Fruit fly (Drosophila melanogaster) whole organism, embryonic: ENCODE measurements around the gene Tpst.

Source experiments
- Atf6 ChIP-seq: fragments of 200-800 bp; sonication (Bioruptor generic); IDR thresholded peaks from 2 replicates; pipeline ENCODE4 v1.3.6; 2022; ENCODE audit warnings: missing biosample characterization, missing genetic modification characterization
- C15 ChIP-seq: fragments of 200-800 bp; sonication (Bioruptor generic); IDR thresholded peaks from 3 replicates; pipeline ENCODE4 v1.3.6; 2022; ENCODE audit warnings: missing biosample characterization, missing genetic modification characterization
- CG12155 ChIP-seq: fragments of 200-800 bp; sonication (Bioruptor generic); optimal IDR thresholded peaks from 3 replicates; lab custom pipeline; 2016; ENCODE audit warnings: missing biosample characterization, missing genetic modification characterization
- CG15514 ChIP-seq: fragments of 200-800 bp; sonication (Bioruptor generic); optimal IDR thresholded peaks from 3 replicates; lab custom pipeline; 2017; ENCODE audit warnings: missing biosample characterization, missing genetic modification characterization, mild to moderate bottlenecking, moderate library complexity, missing genetic modification reagents
- CG1603 ChIP-seq: fragments of 200-800 bp; sonication (Bioruptor generic); optimal IDR thresholded peaks from 2 replicates; lab custom pipeline; 2019; ENCODE audit warnings: missing biosample characterization, mild to moderate bottlenecking, missing genetic modification characterization, moderate library complexity
- CG1647 ChIP-seq: fragments of 200-800 bp; sonication (Bioruptor generic); optimal IDR thresholded peaks from 3 replicates; lab custom pipeline; 2016; ENCODE audit warnings: missing biosample characterization, missing genetic modification characterization
- CG30403 ChIP-seq: fragments of 200-800 bp; sonication (Bioruptor generic); optimal IDR thresholded peaks from 3 replicates; lab custom pipeline; 2016; ENCODE audit warnings: missing biosample characterization, missing genetic modification characterization
- CG32767 ChIP-seq: fragments of 200-800 bp; sonication (Bioruptor generic); IDR thresholded peaks from 2 replicates; pipeline ENCODE4 v1.3.6; 2022; ENCODE audit warnings: missing biosample characterization, missing genetic modification characterization
- CG34376 ChIP-seq: fragments of 200-800 bp; sonication (Bioruptor generic); optimal IDR thresholded peaks from 2 replicates; lab custom pipeline; 2018; ENCODE audit warnings: missing biosample characterization, mild to moderate bottlenecking, missing genetic modification characterization
- CG3847 ChIP-seq: fragments of 200-800 bp; sonication (Bioruptor generic); IDR thresholded peaks from 2 replicates; pipeline ENCODE4 v1.3.6; 2022; ENCODE audit warnings: missing biosample characterization, missing genetic modification characterization
- CG4707 ChIP-seq: fragments of 200-800 bp; sonication (Bioruptor generic); optimal IDR thresholded peaks from 2 replicates; lab custom pipeline; 2018; ENCODE audit warnings: missing biosample characterization, mild to moderate bottlenecking, missing genetic modification characterization, moderate library complexity
- CG5245 ChIP-seq: fragments of 200-800 bp; sonication (Bioruptor generic); optimal IDR thresholded peaks from 3 replicates; lab custom pipeline; 2016; ENCODE audit warnings: missing biosample characterization, missing genetic modification characterization
- CG6272 ChIP-seq: fragments of 200-800 bp; sonication (Bioruptor generic); IDR thresholded peaks from 2 replicates; pipeline ENCODE4 v1.3.6; 2022; ENCODE audit warnings: missing biosample characterization, missing genetic modification characterization
- CG6813 ChIP-seq: fragments of 200-800 bp; sonication (Bioruptor generic); optimal IDR thresholded peaks from 2 replicates; lab custom pipeline; 2017; ENCODE audit warnings: missing biosample characterization, missing genetic modification characterization, mild to moderate bottlenecking, moderate library complexity, missing genetic modification reagents
- CkIIα-i1 ChIP-seq: fragments of 200-800 bp; sonication (Bioruptor generic); IDR thresholded peaks from 2 replicates; pipeline ENCODE4 v1.3.6; 2022; ENCODE audit warnings: missing biosample characterization, missing genetic modification characterization
- Dip3 ChIP-seq: fragments of 200-800 bp; sonication (Bioruptor generic); optimal IDR thresholded peaks from 3 replicates; lab custom pipeline; 2016; ENCODE audit warnings: missing biosample characterization, missing genetic modification characterization
- E2f1 ChIP-seq: fragments of 200-800 bp; sonication (Bioruptor generic); IDR thresholded peaks from 2 replicates; pipeline ENCODE4 v1.3.6; 2022; ENCODE audit warnings: missing biosample characterization, missing genetic modification characterization
- GATAe ChIP-seq: fragments of 200-800 bp; sonication (Bioruptor generic); conservative IDR thresholded peaks from 2 replicates; pipeline ENCODE4 v1.3.6; 2022; ENCODE audit warnings: missing biosample characterization, missing genetic modification characterization
- HHEX ChIP-seq: fragments of 200-800 bp; sonication (Bioruptor generic); optimal IDR thresholded peaks from 3 replicates; lab custom pipeline; 2017; ENCODE audit warnings: missing biosample characterization, mild to moderate bottlenecking, missing genetic modification characterization, missing genetic modification reagents
- Hr78 ChIP-seq, 2 experiments: fragments of 200-800 bp in 1 of 2; fragments of >200 bp in 1 of 2; sonication (Bioruptor generic) in 1 of 2; optimal IDR thresholded peaks; 2 replicates each; lab custom pipeline; 2017 to 2019; ENCODE audit warnings: missing biosample characterization in 2 of 2, missing genetic modification characterization in 2 of 2, mild to moderate bottlenecking in 1 of 2, moderate library complexity in 1 of 2
- NC2α ChIP-seq: fragments of 200-800 bp; sonication (Bioruptor generic); optimal IDR thresholded peaks from 2 replicates; lab custom pipeline; 2016; ENCODE audit warnings: missing biosample characterization, missing genetic modification characterization
- Rfx ChIP-seq: fragments of 200-800 bp; sonication (Bioruptor generic); IDR thresholded peaks from 2 replicates; pipeline ENCODE4 v1.3.6; 2022; ENCODE audit warnings: missing biosample characterization, missing genetic modification characterization
- Six4 ChIP-seq: fragments of 200-800 bp; sonication (Bioruptor generic); optimal IDR thresholded peaks from 2 replicates; lab custom pipeline; 2016; ENCODE audit warnings: missing biosample characterization, missing genetic modification characterization
- Sox102F ChIP-seq: fragments of 200-800 bp; sonication (Bioruptor generic); optimal IDR thresholded peaks from 2 replicates; lab custom pipeline; 2018; ENCODE audit warnings: missing biosample characterization, mild to moderate bottlenecking, missing genetic modification characterization, moderate library complexity
- Xbp1 ChIP-seq: fragments of 200-800 bp; sonication (Bioruptor generic); optimal IDR thresholded peaks from 3 replicates; lab custom pipeline; 2016; ENCODE audit warnings: missing biosample characterization, mild to moderate bottlenecking, missing genetic modification characterization
- bsh ChIP-seq, 2 experiments: fragments of 200-800 bp; sonication (Bioruptor generic); optimal IDR thresholded peaks; 2 replicates each; lab custom pipeline; 2017 to 2018; ENCODE audit warnings: mild to moderate bottlenecking in 2 of 2, missing biosample characterization in 2 of 2, missing genetic modification characterization in 2 of 2, moderate library complexity in 1 of 2
- cg ChIP-seq: fragments of 200-800 bp; sonication (Bioruptor generic); optimal IDR thresholded peaks from 3 replicates; lab custom pipeline; 2019; ENCODE audit warnings: missing biosample characterization, mild to moderate bottlenecking, missing genetic modification characterization, moderate library complexity
- chinmo ChIP-seq: fragments of 200-800 bp; sonication (Bioruptor generic); IDR thresholded peaks from 4 replicates; pipeline ENCODE4 v1.3.6; 2022; ENCODE audit warnings: missing biosample characterization, missing genetic modification characterization; ENCODE audit not compliant: partially characterized antibody
- crol ChIP-seq: fragments of 200-800 bp; sonication (Bioruptor generic); IDR thresholded peaks from 2 replicates; pipeline ENCODE4 v1.3.6; 2022; ENCODE audit warnings: missing biosample characterization, missing genetic modification characterization
- esg ChIP-seq: fragments of 200-800 bp; sonication (Bioruptor generic); conservative IDR thresholded peaks from 2 replicates; pipeline ENCODE4 v1.3.6; 2022; ENCODE audit warnings: missing biosample characterization, missing genetic modification characterization
- eve ChIP-seq, 2 experiments: fragments of >200 bp; optimal IDR thresholded peaks; 2 replicates each; lab custom pipeline; 2017; ENCODE audit warnings: missing biosample characterization in 2 of 2, missing genetic modification characterization in 2 of 2
- exex ChIP-seq: fragments of 200-800 bp; sonication (Bioruptor generic); optimal IDR thresholded peaks from 4 replicates; lab custom pipeline; 2018; ENCODE audit warnings: missing biosample characterization, mild to moderate bottlenecking, missing genetic modification characterization, moderate library complexity
- fd3F ChIP-seq: fragments of 200-800 bp; sonication (Bioruptor generic); optimal IDR thresholded peaks from 2 replicates; lab custom pipeline; 2018; ENCODE audit warnings: missing biosample characterization, mild to moderate bottlenecking, missing genetic modification characterization, moderate library complexity
- gem ChIP-seq: fragments of 200-800 bp; sonication (Bioruptor generic); optimal IDR thresholded peaks from 2 replicates; lab custom pipeline; 2019; ENCODE audit warnings: missing biosample characterization, mild to moderate bottlenecking, missing genetic modification characterization, moderate library complexity
- gfzf ChIP-seq: fragments of 200-800 bp; sonication (Bioruptor generic); optimal IDR thresholded peaks from 2 replicates; lab custom pipeline; 2016; ENCODE audit warnings: missing biosample characterization, mild to moderate bottlenecking, missing genetic modification characterization, moderate library complexity
- grau ChIP-seq: fragments of 200-800 bp; optimal IDR thresholded peaks from 3 replicates; lab custom pipeline; 2019; ENCODE audit warnings: missing biosample characterization, mild to moderate bottlenecking, missing genetic modification characterization, moderate library complexity
- nerfin-1 ChIP-seq: fragments of 200-800 bp; sonication (Bioruptor generic); optimal IDR thresholded peaks from 3 replicates; lab custom pipeline; 2019; ENCODE audit warnings: missing biosample characterization, mild to moderate bottlenecking, missing genetic modification characterization, moderate library complexity
- nmo ChIP-seq: fragments of 200-800 bp; sonication (Bioruptor generic); optimal IDR thresholded peaks from 2 replicates; lab custom pipeline; 2018; ENCODE audit warnings: missing biosample characterization, mild to moderate bottlenecking, missing genetic modification characterization, moderate library complexity
- oc ChIP-seq: fragments of 200-800 bp; sonication (Bioruptor generic); optimal IDR thresholded peaks from 2 replicates; lab custom pipeline; 2018; ENCODE audit warnings: missing biosample characterization, mild to moderate bottlenecking, missing genetic modification characterization, moderate library complexity
- ranshi ChIP-seq: fragments of 200-800 bp; sonication (Bioruptor generic); IDR thresholded peaks from 2 replicates; pipeline ENCODE4 v1.3.6; 2022; ENCODE audit warnings: missing biosample characterization, missing genetic modification characterization
- row ChIP-seq: fragments of 200-800 bp; sonication (Bioruptor generic); IDR thresholded peaks from 3 replicates; pipeline ENCODE4 v1.3.6; 2022; ENCODE audit warnings: missing biosample characterization, missing genetic modification characterization
- sens ChIP-seq: fragments of 200-800 bp; sonication (Bioruptor generic); peaks from one replicate; lab custom pipeline; 2016; ENCODE audit warnings: missing biosample characterization, missing genetic modification characterization
- tgo ChIP-seq: fragments of 200-800 bp; sonication (Bioruptor generic); IDR thresholded peaks from 3 replicates; pipeline ENCODE4 v1.3.6; 2022; ENCODE audit warnings: missing biosample characterization, missing genetic modification characterization
- unpg ChIP-seq: fragments of 200-800 bp; sonication (Bioruptor generic); optimal IDR thresholded peaks from 3 replicates; lab custom pipeline; 2018; ENCODE audit warnings: missing biosample characterization, mild to moderate bottlenecking, missing genetic modification characterization, moderate library complexity
- vvl ChIP-seq: fragments of 200-800 bp; sonication (Bioruptor generic); IDR thresholded peaks from 2 replicates; pipeline ENCODE4 v1.3.6; 2022; ENCODE audit warnings: missing biosample characterization, missing genetic modification characterization

Tpst gene

DNA sequence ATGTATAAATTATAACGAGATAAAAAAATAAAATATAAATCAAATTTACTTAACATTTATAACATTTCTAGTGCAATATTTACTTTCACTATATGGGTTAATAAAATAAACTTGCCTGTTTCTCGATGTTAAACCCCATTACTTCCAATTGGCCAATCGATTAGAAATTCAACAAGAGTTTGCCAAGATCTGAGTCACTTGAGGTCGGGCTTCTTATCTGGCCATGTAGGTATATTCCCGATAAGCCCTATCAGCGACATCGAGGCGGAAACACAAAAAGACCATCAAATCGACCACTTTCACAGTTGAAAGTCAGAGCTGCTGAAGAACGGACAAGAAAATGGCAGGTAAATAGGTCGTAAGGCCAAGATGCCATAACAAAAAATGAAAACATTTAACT lies 2.3 kb upstream of the Tpst start, which contains the start of gene CG32633:
Gene CG32633, plus strand, starts transcription at position 301 of the 400 bp plus-strand sequence.
- peak; percentile 39 for TF ChIP-seq exex (tag; lab: Kevin White, UChicago)
- peak; percentile 45; the same call in 1 of the 2 replicates for TF ChIP-seq GATAe
- TF ChIP-seq NC2α (GFP tag; lab: Kevin White, UChicago): no peak

dm6 chrX:13563042-13563441 lies 581 bp upstream of the Tpst start:
- peak; percentile 88 for TF ChIP-seq exex (tag; lab: Kevin White, UChicago)
- peak in 1 of 2 experiments; percentile 45 for TF ChIP-seq Hr78 (GFP tag; optimal IDR thresholded peaks at IDR 0.05; lab: Kevin White, UChicago)
- TF ChIP-seq CG34376 (GFP tag; lab: Kevin White, UChicago): peak; percentile 12
- TF ChIP-seq eve (GFP tag; optimal IDR thresholded peaks at IDR 0.05; lab: Kevin White, UChicago): peak in 1 of 2 experiments; percentile 63
- TF ChIP-seq HHEX: no peak

dm6 chrX:13565490-13566156 lies 2.0 kb downstream of the Tpst start:
- peak; percentile 13 for TF ChIP-seq unpg (GFP tag; lab: Kevin White, UChicago)
- peak; percentile 33; the same call in 1 of the 3 replicates for TF ChIP-seq row (GFP tag; lab: Robert Waterston, UW)
- TF ChIP-seq CG4707 (GFP tag; lab: Kevin White, UChicago): no peak
- peak; percentile 47; the same call in 1 of the 2 replicates for TF ChIP-seq vvl
- peak; percentile 2 for TF ChIP-seq Xbp1 (GFP tag; lab: Kevin White, UChicago)
- no peak for TF ChIP-seq gfzf (GFP tag; lab: Kevin White, UChicago)
- TF ChIP-seq CG6272 (GFP tag; lab: Robert Waterston, UW): no peak
- peak; percentile 14 for TF ChIP-seq gem
- TF ChIP-seq ranshi: no peak
- peak; percentile 72 for TF ChIP-seq grau (tag; lab: Kevin White, UChicago)
- TF ChIP-seq nerfin-1 (tag; lab: Kevin White, UChicago): no peak
- TF ChIP-seq Sox102F (GFP tag; lab: Kevin White, UChicago): peak; percentile 5
- TF ChIP-seq CG12155 (GFP tag; lab: Kevin White, UChicago): no peak
- TF ChIP-seq CG15514 (GFP tag; lab: Kevin White, UChicago): no peak
- no peak for TF ChIP-seq Six4 (GFP tag; lab: Kevin White, UChicago)
- no peak for TF ChIP-seq tgo (GFP tag; lab: Robert Waterston, UW)
- TF ChIP-seq fd3F (GFP tag; lab: Kevin White, UChicago): no peak
- no peak for TF ChIP-seq Dip3 (GFP tag; lab: Kevin White, UChicago)
- TF ChIP-seq CG32767 (GFP tag; lab: Robert Waterston, UW): no peak
- TF ChIP-seq CG6813 (GFP tag; lab: Kevin White, UChicago): no peak
- no peak for TF ChIP-seq C15 (GFP tag; lab: Robert Waterston, UW)
- TF ChIP-seq crol (GFP tag; lab: Robert Waterston, UW): peak; percentile 93
- TF ChIP-seq Atf6: no peak
- TF ChIP-seq CG3847 (GFP tag; lab: Robert Waterston, UW): no peak
- no peak for TF ChIP-seq CG1603 (tag; lab: Kevin White, UChicago)
- TF ChIP-seq bsh (GFP tag; optimal IDR thresholded peaks at IDR 0.05; lab: Kevin White, UChicago): peak in 1 of 2 experiments; percentile 10
- TF ChIP-seq CG5245: no peak
- TF ChIP-seq chinmo: 0 out of 4 replicates have a peak, but pooled peaks have one; percentile 7
- TF ChIP-seq oc (tag; lab: Kevin White, UChicago): no peak
- no peak for TF ChIP-seq Rfx
- peak; percentile 27 for TF ChIP-seq cg (GFP tag; lab: Kevin White, UChicago)
- TF ChIP-seq esg (GFP tag; lab: Robert Waterston, UW): no peak
- TF ChIP-seq nmo: peak; percentile 11
- no peak for TF ChIP-seq CG1647 (GFP tag; lab: Kevin White, UChicago)
- TF ChIP-seq sens (GFP tag; lab: Kevin White, UChicago): peak; percentile 13
- no peak for TF ChIP-seq CG30403 (GFP tag; lab: Kevin White, UChicago)
- TF ChIP-seq E2f1 (GFP tag; lab: Robert Waterston, UW): 0 out of 2 replicates have a peak, but pooled peaks have one; percentile 13
- no peak for TF ChIP-seq CkIIα-i1
